Worm (Caenorhabditis elegans) whole organism, late embryonic: ENCODE measurements around the gene C36C9.6.

Source experiments
- dve-1 ChIP-seq: sonication (generic microtip); optimal IDR thresholded peaks from 2 replicates; lab custom pipeline; 2017; ENCODE audit warnings: antibody characterized with exemption, mild to moderate bottlenecking, missing genetic modification characterization, missing compliant biosample characterization
- fkh-10 ChIP-seq: fragments of 150-350 bp; optimal IDR thresholded peaks from 2 replicates; lab custom pipeline; 2014; ENCODE audit warnings: missing biosample characterization, missing genetic modification reagents, missing genetic modification characterization
- hlh-8 ChIP-seq: sonication (generic microtip); optimal IDR thresholded peaks from 2 replicates; lab custom pipeline; 2016; ENCODE audit warnings: missing genotype, missing genetic modification characterization, missing compliant biosample characterization
- pqm-1 ChIP-seq: sonication (generic microtip); optimal IDR thresholded peaks from 2 replicates; lab custom pipeline; 2016; ENCODE audit warnings: missing genetic modification characterization, missing compliant biosample characterization
- sox-4 ChIP-seq: sonication (generic microtip); optimal IDR thresholded peaks from 2 replicates; lab custom pipeline; 2017; ENCODE audit warnings: mild to moderate bottlenecking, missing genetic modification characterization, inconsistent platforms, missing compliant biosample characterization

ce11 chrX:1651668-1652067 lies 39.1 kb downstream of the C36C9.6 start, which contains the start of gene ZK380.4:
- TF ChIP-seq pqm-1 (no peak), hlh-8 (tag; lab: Kevin White, UChicago) (no peak), sox-4 (tag; lab: Kevin White, UChicago) (no peak), fkh-10 (GFP tag; lab: Kevin White, UChicago) (no peak), dve-1 (tag; lab: Kevin White, UChicago) (no peak)
